Fruit fly (Drosophila melanogaster): ENCODE measurements around the gene dac.

Gene dac

dm6 chr2L:16492617-16493203, 6.9 kb upstream of the dac start:
- TF ChIP-seq noc (tag; optimal IDR thresholded peaks at IDR 0.05) = peak; percentile 76

dm6 chr2L:16491752-16492616, 6.2 kb upstream of the dac start:
- no peak for TF ChIP-seq noc (tag; optimal IDR thresholded peaks at IDR 0.05)

dm6 chr2L:16491123-16491751, 5.4 kb upstream of the dac start, which contains the start of gene Tpr2:
Gene Tpr2 (plus strand): TSS chr2L:16491540.
- TF ChIP-seq noc (tag; optimal IDR thresholded peaks at IDR 0.05) = peak; percentile 9

dm6 chr2L:16487571-16488276, 1.9 kb upstream of the dac start, which contains the start of gene Nepl8:
Gene Nepl8 (plus strand): TSS chr2L:16488148.
- TF ChIP-seq noc (tag; optimal IDR thresholded peaks at IDR 0.05) = no peak

- no peak for TF ChIP-seq noc (tag; optimal IDR thresholded peaks at IDR 0.05)
These were observed 399 bp upstream of the dac start for dm6 chr2L:16486001-16486793.

- no peak for TF ChIP-seq noc (tag; optimal IDR thresholded peaks at IDR 0.05)
These were observed 9.3 kb downstream of the dac start for dm6 chr2L:16476517-16476916.

- TF ChIP-seq noc (tag; optimal IDR thresholded peaks at IDR 0.05) = no peak
These were observed 13.6 kb downstream of the dac start for dm6 chr2L:16472184-16472583.

- TF ChIP-seq noc (tag; optimal IDR thresholded peaks at IDR 0.05) = no peak
These were observed 16.0 kb downstream of the dac start for dm6 chr2L:16469749-16470148.

- TF ChIP-seq noc (tag; optimal IDR thresholded peaks at IDR 0.05) = no peak
These were observed 22.1 kb downstream of the dac start for dm6 chr2L:16463657-16464056.

- no peak for TF ChIP-seq noc (tag; optimal IDR thresholded peaks at IDR 0.05)
These were observed 27.4 kb downstream of the dac start for dm6 chr2L:16458385-16458784.

- no peak for TF ChIP-seq noc (tag; optimal IDR thresholded peaks at IDR 0.05)
These were observed 33.9 kb downstream of the dac start for dm6 chr2L:16451858-16452257.

dm6 chr2L:16450891-16451290, 34.9 kb downstream of the dac start, which contains the start of gene Idgf3:
Gene Idgf3 (plus strand): TSS chr2L:16450907.
- peak; percentile 70 for TF ChIP-seq noc (tag; optimal IDR thresholded peaks at IDR 0.05)

- TF ChIP-seq noc (tag; optimal IDR thresholded peaks at IDR 0.05) = peak; percentile 42
These were observed 37.2 kb downstream of the dac start, which contains the start of gene CG5888 for dm6 chr2L:16448451-16449206. Gene CG5888 (minus strand): TSS chr2L:16448469.

dm6 chr2L:16447875-16448412, 37.9 kb downstream of the dac start:
- TF ChIP-seq noc (tag; optimal IDR thresholded peaks at IDR 0.05) = no peak

Measured in whole organism, larva.